Worm (Caenorhabditis elegans) whole organism, L3 larva: Measurements from ENCODE around the gene R160.6.

Source experiments
- aly-2 ChIP-seq: fragments of 150-350 bp; optimal IDR thresholded peaks from 2 replicates; lab custom pipeline; 2014; ENCODE audit warnings: missing biosample characterization, missing genetic modification characterization
- nhr-11 ChIP-seq: fragments of 150-350 bp; optimal IDR thresholded peaks from 2 replicates; lab custom pipeline; 2014; ENCODE audit warnings: missing biosample characterization, missing genetic modification characterization
- nhr-12 ChIP-seq: fragments of 150-350 bp; optimal IDR thresholded peaks from 2 replicates; lab custom pipeline; 2014; ENCODE audit warnings: missing biosample characterization, missing genetic modification characterization
- nhr-23 ChIP-seq: fragments of 150-350 bp; optimal IDR thresholded peaks from 2 replicates; lab custom pipeline; 2014; ENCODE audit warnings: missing biosample characterization, missing genetic modification reagents, missing genetic modification characterization

- TF ChIP-seq nhr-23 (tag; lab: Kevin White, UChicago), result no peak
- TF ChIP-seq nhr-12, result no peak
- TF ChIP-seq nhr-11 (tag; lab: Kevin White, UChicago), result no peak
- TF ChIP-seq aly-2 (tag; lab: Kevin White, UChicago), result no peak
These were observed 37.4 kb upstream of the R160.6 start for ce11 chrX:4410280-4410911.
